Fruit fly (Drosophila melanogaster) whole organism, embryonic: ENCODE results near the gene CG44476.

Source experiments
- Adf1 ChIP-seq: fragments of 200-800 bp; sonication (Bioruptor generic); IDR thresholded peaks from 2 replicates; pipeline ENCODE4 v1.3.6; 2022; ENCODE audit warnings: missing biosample characterization, missing genetic modification characterization
- Atf-2 ChIP-seq: fragments of 200-800 bp; sonication (Bioruptor generic); optimal IDR thresholded peaks from 2 replicates; lab custom pipeline; 2016; ENCODE audit warnings: missing biosample characterization, missing genetic modification characterization
- CG10209 ChIP-seq: fragments of 200-800 bp; sonication (Bioruptor generic); optimal IDR thresholded peaks from 3 replicates; lab custom pipeline; 2017; ENCODE audit warnings: missing biosample characterization, mild to moderate bottlenecking, missing genetic modification characterization, missing genetic modification reagents
- CG10267 ChIP-seq: fragments of 200-800 bp; sonication (Bioruptor generic); optimal IDR thresholded peaks from 2 replicates; lab custom pipeline; 2018; ENCODE audit warnings: missing biosample characterization, mild to moderate bottlenecking, missing genetic modification characterization, moderate library complexity
- CG10959 ChIP-seq: fragments of 200-800 bp; sonication (Bioruptor generic); IDR thresholded peaks from 2 replicates; pipeline ENCODE4 v1.3.6; 2022; ENCODE audit warnings: missing biosample characterization, missing genetic modification characterization
- CG11247 ChIP-seq: fragments of 200-800 bp; sonication (Bioruptor generic); IDR thresholded peaks from 2 replicates; pipeline ENCODE4 v1.3.6; 2022; ENCODE audit warnings: missing biosample characterization, missing genetic modification characterization
- CG12236 ChIP-seq: fragments of 200-800 bp; sonication (Bioruptor generic); optimal IDR thresholded peaks from 2 replicates; lab custom pipeline; 2016; ENCODE audit warnings: missing biosample characterization, missing genetic modification characterization
- CG13775 ChIP-seq: fragments of 200-800 bp; sonication (Bioruptor generic); optimal IDR thresholded peaks from 3 replicates; lab custom pipeline; 2017; ENCODE audit warnings: missing biosample characterization, mild to moderate bottlenecking, missing genetic modification characterization
- CG18011 ChIP-seq: fragments of 200-800 bp; sonication (Bioruptor generic); optimal IDR thresholded peaks from 2 replicates; lab custom pipeline; 2017; ENCODE audit warnings: missing biosample characterization, missing genetic modification characterization, mild to moderate bottlenecking, moderate library complexity, missing genotype
- CG18599 ChIP-seq: fragments of 200-800 bp; sonication (Bioruptor generic); optimal IDR thresholded peaks from 3 replicates; lab custom pipeline; 2017; ENCODE audit warnings: missing biosample characterization, missing genetic modification characterization, mild to moderate bottlenecking, moderate library complexity, missing genetic modification reagents
- CG3407 ChIP-seq: fragments of 200-800 bp; sonication (Bioruptor generic); optimal IDR thresholded peaks from 2 replicates; lab custom pipeline; 2018; ENCODE audit warnings: missing biosample characterization, mild to moderate bottlenecking, missing genetic modification characterization
- CG4282 ChIP-seq: fragments of 200-800 bp; sonication (Bioruptor generic); optimal IDR thresholded peaks from 2 replicates; lab custom pipeline; 2016; ENCODE audit warnings: missing biosample characterization, missing genetic modification characterization
- CG4404 ChIP-seq: fragments of 200-800 bp; sonication (Bioruptor generic); IDR thresholded peaks from 2 replicates; pipeline ENCODE4 v1.3.6; 2022; ENCODE audit warnings: missing biosample characterization, missing genetic modification characterization
- CG8281 ChIP-seq: fragments of 200-800 bp; sonication (Bioruptor generic); optimal IDR thresholded peaks from 2 replicates; lab custom pipeline; 2018; ENCODE audit warnings: missing biosample characterization, mild to moderate bottlenecking, missing genetic modification characterization, moderate library complexity
- CG8388 ChIP-seq: fragments of 200-800 bp; sonication (Bioruptor generic); optimal IDR thresholded peaks from 2 replicates; lab custom pipeline; 2019; ENCODE audit warnings: missing biosample characterization, mild to moderate bottlenecking, missing genetic modification characterization, moderate library complexity
- CG8478 ChIP-seq: fragments of >200 bp; optimal IDR thresholded peaks from 2 replicates; lab custom pipeline; 2018
- CG8924 ChIP-seq: fragments of 200-800 bp; optimal IDR thresholded peaks from 3 replicates; lab custom pipeline; 2019; ENCODE audit warnings: missing biosample characterization, mild to moderate bottlenecking, missing genetic modification characterization, moderate library complexity
- D19B ChIP-seq: fragments of 200-800 bp; sonication (Bioruptor generic); optimal IDR thresholded peaks from 2 replicates; lab custom pipeline; 2017; ENCODE audit warnings: missing biosample characterization, mild to moderate bottlenecking, missing genetic modification characterization
- Dip3 ChIP-seq: fragments of 200-800 bp; sonication (Bioruptor generic); optimal IDR thresholded peaks from 3 replicates; lab custom pipeline; 2016; ENCODE audit warnings: missing biosample characterization, missing genetic modification characterization
- ERR ChIP-seq: fragments of 200-800 bp; sonication (Bioruptor generic); optimal IDR thresholded peaks from 2 replicates; lab custom pipeline; 2016; ENCODE audit warnings: missing biosample characterization, missing genetic modification characterization
- Eip74EF ChIP-seq, 2 experiments: fragments of 200-800 bp in 1 of 2; fragments of >200 bp in 1 of 2; sonication (Bioruptor generic) in 1 of 2; optimal IDR thresholded peaks; 2 replicates each; lab custom pipeline; 2017 to 2019; ENCODE audit warnings: missing biosample characterization in 2 of 2, missing genetic modification characterization in 2 of 2, mild to moderate bottlenecking in 1 of 2, moderate library complexity in 1 of 2
- Gug ChIP-seq: fragments of 200-800 bp; sonication (Bioruptor generic); IDR thresholded peaks from 4 replicates; pipeline ENCODE4 v1.3.6; 2022; ENCODE audit warnings: missing biosample characterization, missing genetic modification characterization
- HLH4C ChIP-seq: fragments of 200-800 bp; sonication (Bioruptor generic); IDR thresholded peaks from 3 replicates; pipeline ENCODE4 v1.3.6; 2022; ENCODE audit warnings: missing biosample characterization, missing genetic modification characterization; ENCODE audit not compliant: partially characterized antibody
- HLH54F ChIP-seq: fragments of 200-800 bp; sonication (Bioruptor generic); optimal IDR thresholded peaks from 3 replicates; lab custom pipeline; 2016; ENCODE audit warnings: missing biosample characterization, missing genetic modification characterization
- HmgD ChIP-seq: fragments of 200-800 bp; sonication (Bioruptor generic); optimal IDR thresholded peaks from 3 replicates; lab custom pipeline; 2016; ENCODE audit warnings: missing biosample characterization, missing genetic modification characterization
- Hr78 ChIP-seq, 2 experiments: fragments of 200-800 bp in 1 of 2; fragments of >200 bp in 1 of 2; sonication (Bioruptor generic) in 1 of 2; optimal IDR thresholded peaks; 2 replicates each; lab custom pipeline; 2017 to 2019; ENCODE audit warnings: missing biosample characterization in 2 of 2, missing genetic modification characterization in 2 of 2, mild to moderate bottlenecking in 1 of 2, moderate library complexity in 1 of 2
- Mrtf ChIP-seq: fragments of 200-800 bp; sonication (Bioruptor generic); IDR thresholded peaks from 3 replicates; pipeline ENCODE4 v1.3.6; 2022; ENCODE audit warnings: missing biosample characterization, missing genetic modification characterization
- Nf-YB ChIP-seq: fragments of 200-800 bp; sonication (Bioruptor generic); optimal IDR thresholded peaks from 3 replicates; lab custom pipeline; 2019; ENCODE audit warnings: missing biosample characterization, mild to moderate bottlenecking, missing genetic modification characterization, moderate library complexity
- Sry-δ ChIP-seq: fragments of 200-800 bp; sonication (Bioruptor generic); optimal IDR thresholded peaks from 2 replicates; lab custom pipeline; 2016; ENCODE audit warnings: missing biosample characterization, missing genetic modification characterization
- Stat92E ChIP-seq, 3 experiments: fragments of >200 bp in 2 of 3; fragments of 200-800 bp in 1 of 3; sonication (Bioruptor generic) in 1 of 3; optimal IDR thresholded peaks; 2 replicates each; lab custom pipeline; 2017 to 2019; ENCODE audit warnings: missing biosample characterization in 3 of 3, missing genetic modification characterization in 3 of 3, mild to moderate bottlenecking in 1 of 3, moderate library complexity in 1 of 3
- TFAM ChIP-seq: fragments of 200-800 bp; sonication (Bioruptor generic); optimal IDR thresholded peaks from 2 replicates; lab custom pipeline; 2017; ENCODE audit warnings: missing biosample characterization, missing genetic modification characterization, inconsistent platforms
- Xrp1 ChIP-seq: fragments of 200-800 bp; sonication (Bioruptor generic); IDR thresholded peaks from 2 replicates; pipeline ENCODE4 v1.3.6; 2022; ENCODE audit warnings: missing biosample characterization, missing genetic modification characterization
- corto ChIP-seq: fragments of 200-800 bp; sonication (Bioruptor generic); optimal IDR thresholded peaks from 2 replicates; lab custom pipeline; 2016; ENCODE audit warnings: missing biosample characterization, mild to moderate bottlenecking, missing genetic modification characterization, moderate library complexity
- emc ChIP-seq: fragments of 200-800 bp; sonication (Bioruptor generic); optimal IDR thresholded peaks from 2 replicates; lab custom pipeline; 2016; ENCODE audit warnings: missing biosample characterization, missing genetic modification characterization
- gcm2 ChIP-seq: fragments of 200-800 bp; sonication (Bioruptor generic); optimal IDR thresholded peaks from 2 replicates; lab custom pipeline; 2016; ENCODE audit warnings: missing biosample characterization, missing genetic modification characterization
- gfzf ChIP-seq: fragments of 200-800 bp; sonication (Bioruptor generic); optimal IDR thresholded peaks from 2 replicates; lab custom pipeline; 2016; ENCODE audit warnings: missing biosample characterization, mild to moderate bottlenecking, missing genetic modification characterization, moderate library complexity
- gt ChIP-seq: fragments of 200-800 bp; sonication (Bioruptor generic); IDR thresholded peaks from 2 replicates; pipeline ENCODE4 v1.3.6; 2022; ENCODE audit warnings: missing biosample characterization, missing genetic modification characterization
- kah ChIP-seq: fragments of 200-800 bp; sonication (Bioruptor generic); optimal IDR thresholded peaks from 2 replicates; lab custom pipeline; 2018; ENCODE audit warnings: missing biosample characterization, mild to moderate bottlenecking, missing genetic modification characterization
- lola ChIP-seq, 3 experiments: fragments of >200 bp in 2 of 3; fragments of 200-800 bp in 1 of 3; sonication (Bioruptor generic) in 1 of 3; optimal IDR thresholded peaks; 2 replicates each; lab custom pipeline; 2017 to 2019; ENCODE audit warnings: missing biosample characterization in 3 of 3, missing genetic modification characterization in 3 of 3, mild to moderate bottlenecking in 1 of 3, moderate library complexity in 1 of 3
- maf-S ChIP-seq: fragments of 200-800 bp; sonication (Bioruptor generic); optimal IDR thresholded peaks from 2 replicates; lab custom pipeline; 2016; ENCODE audit warnings: missing biosample characterization, missing genetic modification characterization
- nerfin-1 ChIP-seq: fragments of 200-800 bp; sonication (Bioruptor generic); optimal IDR thresholded peaks from 3 replicates; lab custom pipeline; 2019; ENCODE audit warnings: missing biosample characterization, mild to moderate bottlenecking, missing genetic modification characterization, moderate library complexity
- nmo ChIP-seq: fragments of 200-800 bp; sonication (Bioruptor generic); optimal IDR thresholded peaks from 2 replicates; lab custom pipeline; 2018; ENCODE audit warnings: missing biosample characterization, mild to moderate bottlenecking, missing genetic modification characterization, moderate library complexity
- prd ChIP-seq, 3 experiments: fragments of >200 bp in 2 of 3; fragments of 200-800 bp in 1 of 3; sonication (Bioruptor generic) in 1 of 3; optimal IDR thresholded peaks in 2 of 3; IDR thresholded peaks in 1 of 3; 2 replicates in 2 of 3; 3 replicates in 1 of 3; pipeline versions ENCODE4 v1.3.6 to Lab custom; 2017 to 2022; ENCODE audit warnings: missing biosample characterization in 1 of 3, missing genetic modification characterization in 1 of 3
- seq ChIP-seq: fragments of 200-800 bp; sonication (Bioruptor generic); IDR thresholded peaks from 2 replicates; pipeline ENCODE4 v1.3.6; 2022; ENCODE audit warnings: missing biosample characterization, missing genetic modification characterization
- sna ChIP-seq: fragments of 200-800 bp; sonication (Bioruptor generic); IDR thresholded peaks from 2 replicates; pipeline ENCODE4 v1.3.6; 2022; ENCODE audit warnings: missing biosample characterization, missing genetic modification characterization; ENCODE audit not compliant: partially characterized antibody
- sqz ChIP-seq: fragments of 200-800 bp; sonication (Bioruptor generic); optimal IDR thresholded peaks from 3 replicates; lab custom pipeline; 2018; ENCODE audit warnings: missing biosample characterization, mild to moderate bottlenecking, missing genetic modification characterization
- tin ChIP-seq: fragments of 200-800 bp; sonication (Bioruptor generic); optimal IDR thresholded peaks from 3 replicates; lab custom pipeline; 2016; ENCODE audit warnings: missing biosample characterization, missing genetic modification characterization

The CG44476 gene

DNA sequence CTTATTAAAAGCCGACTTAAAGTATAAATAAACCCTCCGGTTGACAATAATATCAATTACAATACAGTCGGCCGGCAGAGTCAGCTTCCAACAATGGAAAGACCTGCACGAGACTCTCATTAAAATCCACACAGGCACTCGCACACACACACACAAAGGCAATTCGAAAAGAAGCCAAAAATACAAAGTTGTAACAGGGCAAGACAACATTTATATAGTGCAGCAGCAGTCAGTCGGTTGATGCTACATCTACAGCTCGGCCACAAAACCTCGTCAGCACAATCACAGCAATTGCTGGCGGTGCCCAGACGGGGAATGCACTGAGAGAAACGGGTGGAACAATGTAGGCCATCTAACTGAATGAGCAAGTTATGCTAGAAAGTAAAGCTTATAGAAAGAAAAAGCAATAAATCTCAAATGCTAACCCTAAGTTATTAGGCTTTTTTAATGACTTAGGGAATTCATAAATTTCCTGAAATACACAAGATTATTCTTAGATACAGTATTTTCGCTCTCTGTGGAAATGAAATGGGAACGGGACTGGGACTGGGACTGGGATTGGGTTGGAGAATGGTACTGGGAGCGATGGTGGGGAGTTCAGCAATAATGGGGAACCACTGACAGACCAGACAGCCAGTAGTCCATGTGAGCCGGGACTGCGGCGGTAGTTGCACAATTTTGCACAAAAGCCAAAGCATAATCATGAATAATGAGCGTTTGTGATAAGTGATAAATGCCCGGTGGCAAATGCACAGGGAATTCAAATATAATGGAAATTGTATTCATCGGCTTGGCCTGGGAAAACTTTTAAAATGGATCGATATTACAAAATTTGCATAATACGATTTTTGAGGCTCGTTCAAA lies 8.6 kb upstream of the CG44476 start (continued):
- TF ChIP-seq tin (peak; percentile 32), HLH4C (GFP tag; lab: Robert Waterston, UW) (no peak), TFAM (GFP tag; lab: Kevin White, UChicago) (no peak), Sry-δ (GFP tag; lab: Kevin White, UChicago) (peak; percentile 15), maf-S (GFP tag; lab: Kevin White, UChicago) (no peak), ERR (no peak), CG10209 (peak; percentile 4), Eip74EF (GFP tag; optimal IDR thresholded peaks at IDR 0.05; lab: Kevin White, UChicago) (peak in 1 of 2 experiments; percentile 8), lola (GFP tag; optimal IDR thresholded peaks at IDR 0.05; lab: Kevin White, UChicago) (no peak), Adf1 (no peak), Atf-2 (GFP tag; lab: Kevin White, UChicago) (peak; percentile 27), gt (no peak), CG18011 (GFP tag; lab: Kevin White, UChicago) (no peak), CG18599 (peak; percentile 72), Dip3 (GFP tag; lab: Kevin White, UChicago) (no peak), kah (no peak), CG8478 (lab: Kevin White, UChicago) (no peak), CG12236 (GFP tag; lab: Kevin White, UChicago) (no peak), gfzf (no peak), prd (optimal IDR thresholded peaks at IDR 0.05; lab: Kevin White, UChicago) (no peak), prd (GFP tag; IDR thresholded peaks at IDR 0.05; lab: Robert Waterston, UW) (peak; percentile 74), CG10267 (peak; percentile 29), Stat92E (GFP tag; optimal IDR thresholded peaks at IDR 0.05; lab: Kevin White, UChicago) (no peak), D19B (GFP tag; lab: Kevin White, UChicago) (no peak), CG8281 (tag; lab: Kevin White, UChicago) (no peak), CG4282 (GFP tag; lab: Kevin White, UChicago) (no peak), HmgD (GFP tag; lab: Kevin White, UChicago) (no peak), nerfin-1 (tag; lab: Kevin White, UChicago) (no peak), Mrtf (0 out of 3 replicates have a peak, but pooled peaks have one; percentile 28), HLH54F (GFP tag; lab: Kevin White, UChicago) (no peak), sqz (no peak), corto (GFP tag; lab: Kevin White, UChicago) (peak; percentile 78), gcm2 (no peak), Gug (GFP tag; lab: Robert Waterston, UW) (peak; percentile 36; the same call in 2 of the 4 replicates), nmo (GFP tag; lab: Kevin White, UChicago) (peak; percentile 63), CG3407 (GFP tag; lab: Kevin White, UChicago) (peak; percentile 5), CG8388 (GFP tag; lab: Kevin White, UChicago) (peak; percentile 35), Nf-YB (GFP tag; lab: Kevin White, UChicago) (no peak), CG13775 (GFP tag; lab: Kevin White, UChicago) (no peak), seq (GFP tag; lab: Robert Waterston, UW) (peak; percentile 42; the same call in 1 of the 2 replicates), Hr78 (GFP tag; optimal IDR thresholded peaks at IDR 0.05; lab: Kevin White, UChicago) (no peak), Xrp1 (GFP tag; lab: Robert Waterston, UW) (peak; percentile 64), CG10959 (GFP tag; lab: Robert Waterston, UW) (no peak), sna (GFP tag; lab: Robert Waterston, UW) (no peak), CG8924 (tag; lab: Kevin White, UChicago) (no peak), CG4404 (GFP tag; lab: Robert Waterston, UW) (no peak), emc (GFP tag; lab: Kevin White, UChicago) (no peak), CG11247 (GFP tag; lab: Robert Waterston, UW) (0 out of 2 replicates have a peak, but pooled peaks have one; percentile 28)
